Worm (Caenorhabditis elegans): Measurements from ENCODE around the gene Y47D7A.9.

DNA sequence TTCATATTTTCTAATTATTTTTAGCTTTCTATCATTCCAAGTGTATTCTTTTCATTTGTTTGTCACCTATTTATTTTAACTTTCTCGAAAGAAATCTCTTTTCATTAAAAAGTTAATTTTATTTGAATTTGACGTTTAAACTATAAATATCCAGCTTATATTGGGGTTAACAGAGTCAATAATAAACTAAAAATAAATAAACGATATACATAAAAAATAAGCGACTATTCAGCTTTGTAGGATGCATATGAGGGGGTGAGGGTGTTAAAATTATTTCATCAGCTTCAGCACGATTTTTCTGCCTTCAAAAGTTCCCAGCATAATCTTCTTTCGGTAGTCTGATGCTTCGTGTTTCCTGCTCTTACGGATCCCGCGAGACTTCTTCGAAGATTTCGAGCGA is 50.1 kb downstream of the Y47D7A.9 start:
- TF ChIP-seq unc-62 (GFP tag; optimal IDR thresholded peaks at IDR 0.05 in 1 of 2) (no peak), unc-62 (tag; optimal IDR thresholded peaks at IDR 0.05) (no peak), lsy-2 (tag; optimal IDR thresholded peaks at IDR 0.05) (no peak), R02D3.7 (tag; optimal IDR thresholded peaks at IDR 0.05) (no peak), mes-2 (tag; optimal IDR thresholded peaks at IDR 0.05; ENCODE audit: poor library complexity, severe bottlenecking) (no peak), madf-5 (GFP tag; IDR thresholded peaks at IDR 0.05) (no peak)

All from whole organism, L4 larva.